Fruit fly (Drosophila melanogaster) whole organism, embryonic: Measurements from ENCODE around the gene CG13248.

Experiments
- Aef1 ChIP-seq: fragments of 200-800 bp; sonication (Bioruptor generic); IDR thresholded peaks from 3 replicates; pipeline ENCODE4 v1.3.6; 2022; ENCODE audit warnings: missing biosample characterization, missing genetic modification characterization
- BtbVII ChIP-seq: fragments of 200-800 bp; sonication (Bioruptor generic); optimal IDR thresholded peaks from 3 replicates; lab custom pipeline; 2017; ENCODE audit warnings: missing biosample characterization, mild to moderate bottlenecking, missing genetic modification characterization
- C15 ChIP-seq: fragments of 200-800 bp; sonication (Bioruptor generic); IDR thresholded peaks from 3 replicates; pipeline ENCODE4 v1.3.6; 2022; ENCODE audit warnings: missing biosample characterization, missing genetic modification characterization
- CG10462 ChIP-seq: fragments of 200-800 bp; sonication (Bioruptor generic); optimal IDR thresholded peaks from 2 replicates; lab custom pipeline; 2016; ENCODE audit warnings: missing biosample characterization, missing genetic modification characterization
- CG11398 ChIP-seq: fragments of 200-800 bp; sonication (Bioruptor generic); optimal IDR thresholded peaks from 2 replicates; lab custom pipeline; 2016; ENCODE audit warnings: missing biosample characterization, missing genetic modification characterization
- CG11560 ChIP-seq: fragments of 200-800 bp; sonication (Bioruptor generic); IDR thresholded peaks from 3 replicates; pipeline ENCODE4 v1.3.6; 2022; ENCODE audit warnings: missing biosample characterization, missing genetic modification characterization
- CG13424 ChIP-seq: fragments of 200-800 bp; sonication (Bioruptor generic); optimal IDR thresholded peaks from 2 replicates; lab custom pipeline; 2019; ENCODE audit warnings: missing biosample characterization, mild to moderate bottlenecking, missing genetic modification characterization, moderate library complexity
- CG14710 ChIP-seq: fragments of 200-800 bp; sonication (Bioruptor generic); optimal IDR thresholded peaks from 3 replicates; lab custom pipeline; 2019; ENCODE audit warnings: missing biosample characterization, mild to moderate bottlenecking, missing genetic modification characterization, moderate library complexity
- CG15696 ChIP-seq: fragments of 200-800 bp; sonication (Bioruptor generic); optimal IDR thresholded peaks from 2 replicates; lab custom pipeline; 2019; ENCODE audit warnings: missing biosample characterization, mild to moderate bottlenecking, missing genetic modification characterization, moderate library complexity
- CG1647 ChIP-seq: fragments of 200-800 bp; sonication (Bioruptor generic); optimal IDR thresholded peaks from 3 replicates; lab custom pipeline; 2016; ENCODE audit warnings: missing biosample characterization, missing genetic modification characterization
- CG18619 ChIP-seq: fragments of 200-800 bp; sonication (Bioruptor generic); optimal IDR thresholded peaks from 3 replicates; lab custom pipeline; 2017; ENCODE audit warnings: missing biosample characterization, mild to moderate bottlenecking, missing genetic modification characterization
- CG2199 ChIP-seq: fragments of 200-800 bp; sonication (Bioruptor generic); IDR thresholded peaks from 3 replicates; pipeline ENCODE4 v1.3.6; 2022; ENCODE audit warnings: missing biosample characterization, missing genetic modification characterization
- CG30020 ChIP-seq: fragments of 200-800 bp; optimal IDR thresholded peaks from 2 replicates; lab custom pipeline; 2019; ENCODE audit warnings: missing biosample characterization, mild to moderate bottlenecking, missing genetic modification characterization, moderate library complexity
- CG3281 ChIP-seq: fragments of 200-800 bp; sonication (Bioruptor generic); optimal IDR thresholded peaks from 3 replicates; lab custom pipeline; 2017; ENCODE audit warnings: missing biosample characterization, mild to moderate bottlenecking, missing genetic modification characterization
- CG5953 ChIP-seq: fragments of 200-800 bp; sonication (Bioruptor generic); IDR thresholded peaks from 2 replicates; pipeline ENCODE4 v1.3.6; 2022; ENCODE audit warnings: missing biosample characterization, missing genetic modification characterization
- CG6765 ChIP-seq: fragments of 200-800 bp; sonication (Bioruptor generic); optimal IDR thresholded peaks from 3 replicates; lab custom pipeline; 2017; ENCODE audit warnings: missing biosample characterization, mild to moderate bottlenecking, missing genetic modification characterization
- CG7271 ChIP-seq: fragments of 200-800 bp; sonication (Bioruptor generic); optimal IDR thresholded peaks from 2 replicates; lab custom pipeline; 2018; ENCODE audit warnings: missing biosample characterization, mild to moderate bottlenecking, missing genetic modification characterization, moderate library complexity
- CG7556 ChIP-seq: fragments of 200-800 bp; sonication (Bioruptor generic); optimal IDR thresholded peaks from 2 replicates; lab custom pipeline; 2017; ENCODE audit warnings: missing biosample characterization, mild to moderate bottlenecking, missing genetic modification characterization
- CG8478 ChIP-seq: fragments of >200 bp; optimal IDR thresholded peaks from 2 replicates; lab custom pipeline; 2018
- CG9215 ChIP-seq: fragments of 200-800 bp; sonication (Bioruptor generic); IDR thresholded peaks from 2 replicates; pipeline ENCODE4 v1.3.6; 2022; ENCODE audit warnings: missing biosample characterization, missing genetic modification characterization
- CG9932 ChIP-seq: fragments of 200-800 bp; sonication (Bioruptor generic); IDR thresholded peaks from 2 replicates; pipeline ENCODE4 v1.3.6; 2022; ENCODE audit warnings: missing biosample characterization, missing genetic modification characterization
- Camta ChIP-seq: fragments of 200-800 bp; sonication (Bioruptor generic); optimal IDR thresholded peaks from 2 replicates; lab custom pipeline; 2016; ENCODE audit warnings: missing biosample characterization, missing genetic modification characterization
- CkIIα-i1 ChIP-seq: fragments of 200-800 bp; sonication (Bioruptor generic); IDR thresholded peaks from 2 replicates; pipeline ENCODE4 v1.3.6; 2022; ENCODE audit warnings: missing biosample characterization, missing genetic modification characterization
- Dek ChIP-seq: fragments of 200-800 bp; sonication (Bioruptor generic); optimal IDR thresholded peaks from 3 replicates; lab custom pipeline; 2019; ENCODE audit warnings: missing biosample characterization, mild to moderate bottlenecking, missing genetic modification characterization, moderate library complexity
- Drgx ChIP-seq: fragments of 200-800 bp; sonication (Bioruptor generic); IDR thresholded peaks from 2 replicates; pipeline ENCODE4 v1.3.6; 2022; ENCODE audit warnings: missing biosample characterization, missing genetic modification characterization
- ERR ChIP-seq: fragments of 200-800 bp; sonication (Bioruptor generic); optimal IDR thresholded peaks from 2 replicates; lab custom pipeline; 2016; ENCODE audit warnings: missing biosample characterization, missing genetic modification characterization
- HHEX ChIP-seq: fragments of 200-800 bp; sonication (Bioruptor generic); optimal IDR thresholded peaks from 3 replicates; lab custom pipeline; 2017; ENCODE audit warnings: missing biosample characterization, mild to moderate bottlenecking, missing genetic modification characterization, missing genetic modification reagents
- Hr39 ChIP-seq: fragments of >200 bp; optimal IDR thresholded peaks from 2 replicates; lab custom pipeline; 2017
- ac ChIP-seq: fragments of 200-800 bp; sonication (Bioruptor generic); optimal IDR thresholded peaks from 3 replicates; lab custom pipeline; 2017; ENCODE audit warnings: missing biosample characterization, mild to moderate bottlenecking, missing genetic modification characterization
- aop ChIP-seq: fragments of 200-800 bp; sonication (Bioruptor generic); IDR thresholded peaks from 2 replicates; pipeline ENCODE4 v1.3.6; 2022; ENCODE audit warnings: missing biosample characterization, missing genetic modification characterization
- ash1 ChIP-seq: fragments of 200-800 bp; sonication (Bioruptor generic); optimal IDR thresholded peaks from 2 replicates; lab custom pipeline; 2018; ENCODE audit warnings: missing biosample characterization, mild to moderate bottlenecking, missing genetic modification characterization
- bab2 ChIP-seq: fragments of 200-800 bp; sonication (Bioruptor generic); optimal IDR thresholded peaks from 2 replicates; lab custom pipeline; 2016; ENCODE audit warnings: missing biosample characterization, missing genetic modification characterization
- cas ChIP-seq: fragments of 200-800 bp; sonication (Bioruptor generic); IDR thresholded peaks from 2 replicates; pipeline ENCODE4 v1.3.6; 2022; ENCODE audit warnings: missing biosample characterization, missing genetic modification characterization
- ci ChIP-seq: fragments of 200-800 bp; sonication (Bioruptor generic); IDR thresholded peaks from 3 replicates; pipeline ENCODE4 v1.3.6; 2022; ENCODE audit warnings: missing biosample characterization, missing genetic modification characterization
- croc ChIP-seq: fragments of 200-800 bp; sonication (Bioruptor generic); conservative IDR thresholded peaks from 3 replicates; pipeline ENCODE4 v1.3.6; 2022; ENCODE audit warnings: missing biosample characterization, missing genetic modification characterization
- ftz-f1 ChIP-seq: fragments of 200-800 bp; sonication (Bioruptor generic); optimal IDR thresholded peaks from 2 replicates; lab custom pipeline; 2016; ENCODE audit warnings: missing biosample characterization, missing genetic modification characterization
- grau ChIP-seq: fragments of 200-800 bp; optimal IDR thresholded peaks from 3 replicates; lab custom pipeline; 2019; ENCODE audit warnings: missing biosample characterization, mild to moderate bottlenecking, missing genetic modification characterization, moderate library complexity
- grn ChIP-seq: fragments of 200-800 bp; sonication (Bioruptor generic); optimal IDR thresholded peaks from 3 replicates; lab custom pipeline; 2017; ENCODE audit warnings: missing biosample characterization, missing genetic modification characterization
- hbn ChIP-seq: fragments of 200-800 bp; sonication (Bioruptor generic); IDR thresholded peaks from 2 replicates; pipeline ENCODE4 v1.3.6; 2022; ENCODE audit warnings: missing biosample characterization, missing genetic modification characterization; ENCODE audit not compliant: partially characterized antibody
- jing ChIP-seq: fragments of 200-800 bp; sonication (Bioruptor generic); optimal IDR thresholded peaks from 2 replicates; lab custom pipeline; 2018; ENCODE audit warnings: missing biosample characterization, mild to moderate bottlenecking, missing genetic modification characterization
- maf-S ChIP-seq: fragments of 200-800 bp; sonication (Bioruptor generic); optimal IDR thresholded peaks from 2 replicates; lab custom pipeline; 2016; ENCODE audit warnings: missing biosample characterization, missing genetic modification characterization
- onecut ChIP-seq: fragments of 200-800 bp; sonication (Bioruptor generic); IDR thresholded peaks from 2 replicates; pipeline ENCODE4 v1.3.6; 2022; ENCODE audit warnings: missing biosample characterization, missing genetic modification characterization
- p53 ChIP-seq: fragments of 200-800 bp; sonication (Bioruptor generic); optimal IDR thresholded peaks from 2 replicates; lab custom pipeline; 2016; ENCODE audit warnings: missing biosample characterization, missing genetic modification characterization
- pzg ChIP-seq: fragments of 200-800 bp; sonication (Bioruptor generic); optimal IDR thresholded peaks from 3 replicates; lab custom pipeline; 2018; ENCODE audit warnings: missing biosample characterization, mild to moderate bottlenecking, missing genetic modification characterization, moderate library complexity
- ranshi ChIP-seq: fragments of 200-800 bp; sonication (Bioruptor generic); IDR thresholded peaks from 2 replicates; pipeline ENCODE4 v1.3.6; 2022; ENCODE audit warnings: missing biosample characterization, missing genetic modification characterization
- repo ChIP-seq: fragments of 200-800 bp; sonication (Bioruptor generic); optimal IDR thresholded peaks from 2 replicates; lab custom pipeline; 2016; ENCODE audit warnings: missing biosample characterization, missing genetic modification characterization
- ro ChIP-seq: fragments of 200-800 bp; sonication (Bioruptor generic); IDR thresholded peaks from 2 replicates; pipeline ENCODE4 v1.3.6; 2022; ENCODE audit warnings: missing biosample characterization, missing genetic modification characterization
- sens-2 ChIP-seq: fragments of 200-800 bp; sonication (Bioruptor generic); IDR thresholded peaks from 2 replicates; pipeline ENCODE4 v1.3.6; 2022; ENCODE audit warnings: missing biosample characterization, missing genetic modification characterization
- tna ChIP-seq: fragments of 200-800 bp; sonication (Bioruptor generic); IDR thresholded peaks from 2 replicates; pipeline ENCODE4 v1.3.6; 2022; ENCODE audit warnings: missing biosample characterization, missing genetic modification characterization; ENCODE audit not compliant: partially characterized antibody
- unc-4 ChIP-seq: fragments of 200-800 bp; sonication (Bioruptor generic); IDR thresholded peaks from 2 replicates; pipeline ENCODE4 v1.3.6; 2022; ENCODE audit warnings: missing biosample characterization, missing genetic modification characterization; ENCODE audit not compliant: partially characterized antibody
- yki ChIP-seq: fragments of >200 bp; optimal IDR thresholded peaks from 3 replicates; lab custom pipeline; 2018
- zen2 ChIP-seq: fragments of 200-800 bp; sonication (Bioruptor generic); IDR thresholded peaks from 3 replicates; pipeline ENCODE4 v1.3.6; 2022; ENCODE audit warnings: missing biosample characterization, missing genetic modification characterization; ENCODE audit not compliant: partially characterized antibody

Gene CG13248

DNA sequence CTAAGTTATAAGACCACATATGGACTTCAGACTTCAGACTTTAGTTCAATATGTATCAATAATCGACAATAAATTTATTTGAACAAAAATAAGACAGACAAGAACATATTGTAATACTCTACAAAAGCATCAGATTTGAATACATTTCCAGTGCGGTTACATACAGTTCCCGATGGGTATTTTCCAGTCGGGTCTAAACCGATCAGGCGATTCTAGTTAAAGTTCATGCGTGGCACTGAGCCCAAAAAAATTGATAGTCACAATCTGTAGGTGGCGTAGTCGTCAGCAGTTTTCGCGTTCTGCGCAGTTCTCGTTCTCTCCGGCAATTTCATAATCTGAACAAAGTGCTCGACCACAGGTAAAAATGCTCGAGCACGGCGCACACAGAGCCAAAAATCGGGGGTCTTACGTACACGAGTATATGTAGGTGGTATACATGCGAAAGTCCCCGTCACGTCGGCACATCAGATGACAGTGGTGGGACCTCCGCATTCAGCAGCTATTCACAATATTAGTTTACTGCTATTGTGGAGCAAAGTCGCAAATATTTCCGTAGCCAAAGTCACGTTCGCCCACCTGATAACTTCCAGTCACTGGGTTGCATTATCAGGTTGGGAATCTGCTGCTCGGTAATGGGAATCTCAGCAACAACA is 15.0 kb downstream of the CG13248 start (continued):
- TF ChIP-seq CG8478, result no peak
- TF ChIP-seq maf-S (GFP tag; lab: Kevin White, UChicago), result no peak
- no peak for TF ChIP-seq croc (GFP tag; lab: Robert Waterston, UW)
- no peak for TF ChIP-seq Camta (GFP tag; lab: Kevin White, UChicago)
- TF ChIP-seq CG15696 (tag; lab: Kevin White, UChicago), result no peak
- no peak for TF ChIP-seq jing
- no peak for TF ChIP-seq ash1
- TF ChIP-seq ac, result no peak
- TF ChIP-seq CG10462 (GFP tag; lab: Kevin White, UChicago), result no peak
- peak; percentile 26 for TF ChIP-seq CG13424 (tag; lab: Kevin White, UChicago)
- no peak for TF ChIP-seq Hr39 (lab: Kevin White, UChicago)
- TF ChIP-seq HHEX (GFP tag; lab: Kevin White, UChicago), result no peak
- 0 out of 2 replicates have a peak, but pooled peaks have one; percentile 38 for TF ChIP-seq Drgx (GFP tag; lab: Robert Waterston, UW)
- TF ChIP-seq ranshi (GFP tag; lab: Robert Waterston, UW), result 0 out of 2 replicates have a peak, but pooled peaks have one; percentile 41
- no peak for TF ChIP-seq CG7271 (tag; lab: Kevin White, UChicago)
- TF ChIP-seq ERR (GFP tag; lab: Kevin White, UChicago), result no peak
- no peak for TF ChIP-seq CG14710 (tag; lab: Kevin White, UChicago)
- TF ChIP-seq ftz-f1, result peak; percentile 55
- TF ChIP-seq unc-4 (GFP tag; lab: Robert Waterston, UW), result no peak
- TF ChIP-seq CG9215 (GFP tag; lab: Robert Waterston, UW), result peak; percentile 38
- TF ChIP-seq sens-2 (GFP tag; lab: Robert Waterston, UW), result no peak
- TF ChIP-seq repo, result no peak
- no peak for TF ChIP-seq CkIIα-i1 (GFP tag; lab: Robert Waterston, UW)
- no peak for TF ChIP-seq CG30020
- TF ChIP-seq ci (GFP tag; lab: Robert Waterston, UW), result no peak
- no peak for TF ChIP-seq pzg (GFP tag; lab: Kevin White, UChicago)
- TF ChIP-seq BtbVII (GFP tag; lab: Kevin White, UChicago), result peak; percentile 65
- TF ChIP-seq C15 (GFP tag; lab: Robert Waterston, UW), result no peak
- no peak for TF ChIP-seq zen2 (GFP tag; lab: Robert Waterston, UW)
- TF ChIP-seq grn (GFP tag; lab: Kevin White, UChicago), result peak; percentile 72
- peak; percentile 54 for TF ChIP-seq CG1647 (GFP tag; lab: Kevin White, UChicago)
- no peak for TF ChIP-seq CG11398 (GFP tag; lab: Kevin White, UChicago)
- TF ChIP-seq CG9932 (GFP tag; lab: Robert Waterston, UW), result peak; percentile 62
- TF ChIP-seq CG3281 (GFP tag; lab: Kevin White, UChicago), result peak; percentile 62
- TF ChIP-seq CG11560 (tag; lab: Robert Waterston, UW), result no peak
- no peak for TF ChIP-seq hbn
- peak; percentile 89; the same call in 2 of the 3 replicates for TF ChIP-seq CG2199 (GFP tag; lab: Robert Waterston, UW)
- TF ChIP-seq grau (tag; lab: Kevin White, UChicago), result peak; percentile 64
- peak; percentile 32 for TF ChIP-seq bab2 (GFP tag; lab: Kevin White, UChicago)
- TF ChIP-seq CG18619 (GFP tag; lab: Kevin White, UChicago), result peak; percentile 14
- TF ChIP-seq yki, result no peak
- peak; percentile 28 for TF ChIP-seq Dek
- no peak for TF ChIP-seq cas (GFP tag; lab: Robert Waterston, UW)
- no peak for TF ChIP-seq ro
- 0 out of 2 replicates have a peak, but pooled peaks have one; percentile 20 for TF ChIP-seq CG5953 (GFP tag; lab: Robert Waterston, UW)
- no peak for TF ChIP-seq p53 (GFP tag; lab: Kevin White, UChicago)
- TF ChIP-seq Aef1 (GFP tag; lab: Robert Waterston, UW), result peak; percentile 33; the same call in 1 of the 3 replicates
- TF ChIP-seq CG6765 (GFP tag; lab: Kevin White, UChicago), result peak; percentile 34
- no peak for TF ChIP-seq tna (GFP tag; lab: Robert Waterston, UW)
- TF ChIP-seq CG7556 (GFP tag; lab: Kevin White, UChicago), result peak; percentile 51
- TF ChIP-seq aop (GFP tag; lab: Robert Waterston, UW), result no peak; the same call in 1 of the 2 replicates
- TF ChIP-seq onecut (GFP tag; lab: Robert Waterston, UW), result 0 out of 2 replicates have a peak, but pooled peaks have one; percentile 12
